Worm (Caenorhabditis elegans): ENCODE data around the gene vps-45.

The vps-45 gene

DNA sequence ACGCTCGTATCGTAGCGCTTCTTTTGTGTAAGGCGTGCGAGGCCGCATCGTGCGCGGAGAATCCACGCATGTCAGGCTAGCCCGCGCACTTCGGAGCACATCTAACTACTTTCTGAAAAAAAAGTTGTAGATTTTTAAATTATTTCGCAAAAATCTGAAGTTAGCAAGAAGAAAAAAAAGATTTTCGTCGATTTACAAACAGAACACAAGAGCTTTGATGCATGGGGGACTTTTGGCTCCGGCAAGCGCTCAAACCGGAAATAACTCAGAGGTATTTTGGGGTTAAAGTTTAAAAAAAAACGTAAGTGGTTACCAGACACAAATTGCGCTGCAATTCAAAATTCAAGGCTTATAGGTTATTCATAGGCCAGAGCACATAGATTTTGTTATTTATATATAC is 42.8 kb upstream of the vps-45 start, which contains the start of the genes F55A4.13 and nlf-1:
F55A4.13 (minus strand) TSS at position 101 of the 400 bp plus-strand sequence.
nlf-1 (minus strand) TSS at position 112 of the 400 bp plus-strand sequence.
- TF ChIP-seq sox-4 (tag; optimal IDR thresholded peaks at IDR 0.05): no peak
- TF ChIP-seq K09A11.1 (tag; optimal IDR thresholded peaks at IDR 0.05; ENCODE audit: insufficient read depth): no peak
- no peak for TF ChIP-seq hlh-6 (tag; optimal IDR thresholded peaks at IDR 0.05)
- no peak for TF ChIP-seq pha-2 (tag; optimal IDR thresholded peaks at IDR 0.05)
- no peak for TF ChIP-seq elt-4 (tag; optimal IDR thresholded peaks at IDR 0.05)
- TF ChIP-seq gmeb-2 (tag; optimal IDR thresholded peaks at IDR 0.05): no peak
- no peak for TF ChIP-seq hlh-8 (tag; optimal IDR thresholded peaks at IDR 0.05)
- no peak for TF ChIP-seq eyg-1 (tag; optimal IDR thresholded peaks at IDR 0.05)
- TF ChIP-seq ets-4 (tag; optimal IDR thresholded peaks at IDR 0.05): no peak
- TF ChIP-seq ceh-2 (tag; optimal IDR thresholded peaks at IDR 0.05): no peak
- TF ChIP-seq ttx-3 (tag; optimal IDR thresholded peaks at IDR 0.05): no peak

DNA sequence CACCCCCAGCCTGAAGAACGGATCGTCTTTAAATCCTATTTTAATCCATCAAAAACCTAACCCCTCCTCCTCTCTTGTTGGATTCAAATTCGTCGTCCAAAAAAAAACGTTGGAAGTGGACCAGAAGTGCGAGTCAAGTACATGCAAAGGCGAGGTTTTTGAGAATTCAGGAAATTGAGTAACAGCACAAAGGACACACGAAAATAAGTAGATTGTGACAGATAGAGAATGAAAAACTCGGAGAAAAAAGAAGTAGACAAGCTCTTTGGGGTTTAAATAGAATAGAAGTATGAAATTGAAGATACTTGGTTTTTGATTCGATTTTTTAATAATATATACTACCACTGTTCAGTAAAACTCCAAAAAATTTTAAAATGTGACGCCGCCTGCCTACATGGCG is 40.1 kb upstream of the vps-45 start:
- no peak for TF ChIP-seq ceh-45 (GFP tag; IDR thresholded peaks at IDR 0.05)
- no peak for TF ChIP-seq sdc-2 (tag; optimal IDR thresholded peaks at IDR 0.05)
- TF ChIP-seq unc-42 (tag; optimal IDR thresholded peaks at IDR 0.05): peak; percentile 70
- TF ChIP-seq sox-2 (GFP tag; IDR thresholded peaks at IDR 0.05): no peak

- TF ChIP-seq unc-3 (GFP tag; conservative IDR thresholded peaks at IDR 0.05): no peak
- no peak for TF ChIP-seq unc-3 (tag; optimal IDR thresholded peaks at IDR 0.05)
- TF ChIP-seq T23F11.4 (GFP tag; optimal IDR thresholded peaks at IDR 0.05): no peak
- TF ChIP-seq ceh-45 (GFP tag; IDR thresholded peaks at IDR 0.05): no peak
Measured at ce11 chrX:1012385-1012866, 37.8 kb upstream of the vps-45 start.

DNA sequence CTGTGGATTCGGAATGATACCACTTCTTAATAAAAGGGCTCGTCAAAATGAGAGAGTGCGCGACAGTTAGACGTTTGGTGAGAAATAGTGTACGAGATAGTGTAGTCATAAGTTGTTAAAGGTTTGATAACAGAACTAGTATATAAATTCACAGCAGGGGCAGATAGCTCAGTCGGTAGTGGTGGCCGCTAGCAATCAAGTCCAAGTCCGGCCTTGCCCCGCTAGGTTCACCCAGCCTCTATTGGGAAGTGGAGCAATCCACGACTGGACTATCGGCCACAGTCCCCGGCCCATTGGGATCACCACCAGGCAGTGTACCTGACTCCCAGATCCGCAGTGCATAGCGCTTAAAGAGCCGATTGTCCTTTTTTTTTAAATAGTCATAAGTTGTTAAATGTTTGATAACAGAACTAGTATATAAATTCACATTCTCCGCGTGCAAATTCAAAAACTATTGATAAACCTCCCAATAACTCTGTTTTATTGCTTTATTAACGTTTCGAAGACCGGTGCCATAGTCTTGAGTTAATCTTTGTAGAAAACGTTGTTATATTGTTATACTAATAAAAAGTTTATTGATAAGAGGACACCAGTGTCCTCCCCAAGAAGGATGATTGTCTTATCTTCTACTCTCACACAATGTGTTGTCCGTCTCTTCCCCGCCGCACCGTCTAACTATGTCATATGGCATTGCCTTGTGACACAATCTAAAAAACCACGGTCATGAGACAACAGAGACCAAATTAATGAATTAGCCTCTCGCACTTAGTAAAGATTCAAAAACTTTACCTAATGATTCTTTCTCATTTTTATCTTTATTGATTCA is 36.2 kb upstream of the vps-45 start:
- TF ChIP-seq elt-2 (tag; optimal IDR thresholded peaks at IDR 0.05): peak; percentile 79
- no peak for TF ChIP-seq ceh-19 (GFP tag; optimal IDR thresholded peaks at IDR 0.05)
- TF ChIP-seq ceh-45 (GFP tag; IDR thresholded peaks at IDR 0.05): 0 out of 2 replicates have a peak, but pooled peaks have one; percentile 21
- TF ChIP-seq hlh-30 (tag; optimal IDR thresholded peaks at IDR 0.05; ENCODE audit: insufficient read depth): peak; percentile 61

DNA sequence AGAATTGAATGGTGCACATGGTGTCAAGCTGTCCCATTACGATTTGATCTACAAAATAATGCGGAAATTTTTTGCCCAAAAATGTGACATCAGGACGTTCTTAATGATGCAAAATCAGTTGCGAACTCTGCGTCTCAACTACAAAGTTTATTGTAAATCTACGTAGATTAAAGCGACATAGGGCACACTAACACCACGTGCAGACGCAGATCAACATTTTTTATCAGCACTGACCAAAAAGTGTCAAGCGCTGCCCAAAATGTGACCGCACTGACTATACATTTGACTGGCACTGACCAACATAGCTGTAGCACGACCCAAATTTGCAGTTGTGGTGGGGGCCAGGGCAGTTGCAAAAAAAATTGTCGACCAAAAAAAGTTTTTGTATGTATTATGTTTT is 34.9 kb upstream of the vps-45 start:
- TF ChIP-seq K02D7.2 (tag; optimal IDR thresholded peaks at IDR 0.05) (no peak), unc-3 (GFP tag; conservative IDR thresholded peaks at IDR 0.05) (no peak), unc-3 (tag; optimal IDR thresholded peaks at IDR 0.05) (no peak), ztf-16 (tag; optimal IDR thresholded peaks at IDR 0.05) (no peak), ahr-1 (tag; optimal IDR thresholded peaks at IDR 0.05) (no peak), pat-9 (tag; optimal IDR thresholded peaks at IDR 0.05) (no peak), mec-3 (tag; optimal IDR thresholded peaks at IDR 0.05; ENCODE audit: borderline replicate concordance) (no peak), unc-86 (tag; optimal IDR thresholded peaks at IDR 0.05) (no peak), nfya-1 (tag; optimal IDR thresholded peaks at IDR 0.05) (no peak), fax-1 (tag; optimal IDR thresholded peaks at IDR 0.05) (no peak), C38D4.7 (GFP tag; optimal IDR thresholded peaks at IDR 0.05) (no peak), pag-3 (tag; optimal IDR thresholded peaks at IDR 0.05; ENCODE audit: borderline replicate concordance) (no peak), dmd-4 (tag; optimal IDR thresholded peaks at IDR 0.05; ENCODE audit: borderline replicate concordance) (no peak), ttx-3 (tag; optimal IDR thresholded peaks at IDR 0.05) (no peak), hlh-6 (tag; optimal IDR thresholded peaks at IDR 0.05) (no peak), madf-2 (tag; optimal IDR thresholded peaks at IDR 0.05) (no peak)
